Fruit fly (Drosophila melanogaster) whole organism, embryonic: ENCODE results near the gene CG9643.
A peak's percentile ranks its signal among the peaks of the same experiment; 100 is the strongest.

Experiments used
- Blimp-1 ChIP-seq: fragments of 200-800 bp; sonication (Bioruptor generic); optimal IDR thresholded peaks from 3 replicates; lab custom pipeline; 2018; ENCODE audit warnings: missing biosample characterization, missing genetic modification characterization, mild to moderate bottlenecking, moderate library complexity, missing genetic modification reagents
- Bteb2 ChIP-seq: fragments of 200-800 bp; sonication (Bioruptor generic); optimal IDR thresholded peaks from 2 replicates; lab custom pipeline; 2016; ENCODE audit warnings: missing biosample characterization, missing genetic modification characterization
- C15 ChIP-seq: fragments of 200-800 bp; sonication (Bioruptor generic); IDR thresholded peaks from 3 replicates; pipeline ENCODE4 v1.3.6; 2022; ENCODE audit warnings: missing biosample characterization, missing genetic modification characterization
- CG12391 ChIP-seq: fragments of 200-800 bp; sonication (Bioruptor generic); optimal IDR thresholded peaks from 3 replicates; lab custom pipeline; 2018; ENCODE audit warnings: missing biosample characterization, mild to moderate bottlenecking, missing genetic modification characterization, moderate library complexity
- CG13287 ChIP-seq: fragments of 200-800 bp; sonication (Bioruptor generic); IDR thresholded peaks from 2 replicates; pipeline ENCODE4 v1.3.6; 2022; ENCODE audit warnings: missing biosample characterization, missing genetic modification characterization; ENCODE audit not compliant: partially characterized antibody
- CG14710 ChIP-seq: fragments of 200-800 bp; sonication (Bioruptor generic); optimal IDR thresholded peaks from 3 replicates; lab custom pipeline; 2019; ENCODE audit warnings: missing biosample characterization, mild to moderate bottlenecking, missing genetic modification characterization, moderate library complexity
- CG1603 ChIP-seq: fragments of 200-800 bp; sonication (Bioruptor generic); optimal IDR thresholded peaks from 2 replicates; lab custom pipeline; 2019; ENCODE audit warnings: missing biosample characterization, mild to moderate bottlenecking, missing genetic modification characterization, moderate library complexity
- CG17385 ChIP-seq: fragments of 200-800 bp; sonication (Bioruptor generic); optimal IDR thresholded peaks from 3 replicates; lab custom pipeline; 2018; ENCODE audit warnings: missing biosample characterization, mild to moderate bottlenecking, missing genetic modification characterization
- CG1792 ChIP-seq: fragments of 200-800 bp; sonication (Bioruptor generic); optimal IDR thresholded peaks from 2 replicates; lab custom pipeline; 2016; ENCODE audit warnings: missing biosample characterization, missing genetic modification characterization
- CG18262 ChIP-seq: fragments of 200-800 bp; optimal IDR thresholded peaks from 3 replicates; lab custom pipeline; 2019; ENCODE audit warnings: missing biosample characterization, mild to moderate bottlenecking, missing genetic modification characterization, moderate library complexity
- CG2129 ChIP-seq: fragments of 200-800 bp; sonication (Bioruptor generic); IDR thresholded peaks from 2 replicates; pipeline ENCODE4 v1.3.6; 2022; ENCODE audit warnings: missing biosample characterization, missing genetic modification characterization; ENCODE audit not compliant: partially characterized antibody
- CG43689 ChIP-seq: fragments of 200-800 bp; sonication (Bioruptor generic); IDR thresholded peaks from 2 replicates; pipeline ENCODE4 v1.3.6; 2022; ENCODE audit warnings: missing biosample characterization, missing genetic modification characterization
- CG5180 ChIP-seq: fragments of 200-800 bp; sonication (Bioruptor generic); optimal IDR thresholded peaks from 3 replicates; lab custom pipeline; 2017; ENCODE audit warnings: missing biosample characterization, missing genetic modification characterization, mild to moderate bottlenecking, moderate library complexity, missing genetic modification reagents
- CG5953 ChIP-seq: fragments of 200-800 bp; sonication (Bioruptor generic); IDR thresholded peaks from 2 replicates; pipeline ENCODE4 v1.3.6; 2022; ENCODE audit warnings: missing biosample characterization, missing genetic modification characterization
- CG8281 ChIP-seq: fragments of 200-800 bp; sonication (Bioruptor generic); optimal IDR thresholded peaks from 2 replicates; lab custom pipeline; 2018; ENCODE audit warnings: missing biosample characterization, mild to moderate bottlenecking, missing genetic modification characterization, moderate library complexity
- CG8359 ChIP-seq: fragments of 200-800 bp; sonication (Bioruptor generic); optimal IDR thresholded peaks from 2 replicates; lab custom pipeline; 2017; ENCODE audit warnings: missing biosample characterization, mild to moderate bottlenecking, missing genetic modification characterization, borderline replicate concordance
- CrebB ChIP-seq: fragments of 200-800 bp; sonication (Bioruptor generic); optimal IDR thresholded peaks from 3 replicates; lab custom pipeline; 2018; ENCODE audit warnings: missing biosample characterization, mild to moderate bottlenecking, missing genetic modification characterization
- Dll ChIP-seq: fragments of 200-800 bp; sonication (Bioruptor generic); IDR thresholded peaks from 4 replicates; pipeline ENCODE4 v1.3.6; 2022; ENCODE audit warnings: missing biosample characterization, missing genetic modification characterization; ENCODE audit not compliant: partially characterized antibody
- Ets65A ChIP-seq: fragments of 200-800 bp; sonication (Bioruptor generic); peaks from one replicate; lab custom pipeline; 2016; ENCODE audit warnings: missing biosample characterization, missing genetic modification characterization
- Hand ChIP-seq: fragments of 200-800 bp; sonication (Bioruptor generic); optimal IDR thresholded peaks from 2 replicates; lab custom pipeline; 2017; ENCODE audit warnings: mild to moderate bottlenecking, missing biosample characterization, missing genetic modification reagents, missing genetic modification characterization
- Hr39 ChIP-seq: fragments of >200 bp; optimal IDR thresholded peaks from 2 replicates; lab custom pipeline; 2017
- Lhr ChIP-seq: fragments of 200-800 bp; sonication (Bioruptor generic); optimal IDR thresholded peaks from 3 replicates; lab custom pipeline; 2017; ENCODE audit warnings: mild to moderate bottlenecking, missing biosample characterization, missing genetic modification reagents, missing genetic modification characterization
- Lim3 ChIP-seq: fragments of 200-800 bp; sonication (Bioruptor generic); IDR thresholded peaks from 2 replicates; pipeline ENCODE4 v1.3.6; 2022; ENCODE audit warnings: missing biosample characterization, missing genetic modification characterization
- Lpt ChIP-seq: fragments of >200 bp; optimal IDR thresholded peaks from 2 replicates; lab custom pipeline; 2018; ENCODE audit warnings: missing biosample characterization, missing genetic modification characterization
- MESR4 ChIP-seq: fragments of 200-800 bp; sonication (Bioruptor generic); optimal IDR thresholded peaks from 2 replicates; lab custom pipeline; 2018; ENCODE audit warnings: missing biosample characterization, mild to moderate bottlenecking, missing genetic modification characterization, moderate library complexity
- NC2α ChIP-seq: fragments of 200-800 bp; sonication (Bioruptor generic); optimal IDR thresholded peaks from 2 replicates; lab custom pipeline; 2016; ENCODE audit warnings: missing biosample characterization, missing genetic modification characterization
- Stat92E ChIP-seq, 3 experiments: fragments of >200 bp in 2 of 3; fragments of 200-800 bp in 1 of 3; sonication (Bioruptor generic) in 1 of 3; optimal IDR thresholded peaks; 2 replicates each; lab custom pipeline; 2017 to 2019; ENCODE audit warnings: missing biosample characterization in 3 of 3, missing genetic modification characterization in 3 of 3, mild to moderate bottlenecking in 1 of 3, moderate library complexity in 1 of 3
- ab ChIP-seq: fragments of 200-800 bp; sonication (Bioruptor generic); optimal IDR thresholded peaks from 2 replicates; lab custom pipeline; 2016; ENCODE audit warnings: missing biosample characterization, missing genetic modification characterization
- ac ChIP-seq: fragments of 200-800 bp; sonication (Bioruptor generic); optimal IDR thresholded peaks from 3 replicates; lab custom pipeline; 2017; ENCODE audit warnings: missing biosample characterization, mild to moderate bottlenecking, missing genetic modification characterization
- aop ChIP-seq: fragments of 200-800 bp; sonication (Bioruptor generic); IDR thresholded peaks from 2 replicates; pipeline ENCODE4 v1.3.6; 2022; ENCODE audit warnings: missing biosample characterization, missing genetic modification characterization
- bcd ChIP-seq: fragments of 200-800 bp; sonication (Bioruptor generic); optimal IDR thresholded peaks from 2 replicates; lab custom pipeline; 2017; ENCODE audit warnings: missing biosample characterization, mild to moderate bottlenecking, missing genetic modification characterization
- br ChIP-seq: fragments of >200 bp; optimal IDR thresholded peaks from 2 replicates; lab custom pipeline; 2017
- btn ChIP-seq: fragments of 200-800 bp; sonication (Bioruptor generic); optimal IDR thresholded peaks from 2 replicates; lab custom pipeline; 2016; ENCODE audit warnings: missing biosample characterization, missing genetic modification characterization
- cad ChIP-seq: fragments of >200 bp; optimal IDR thresholded peaks from 2 replicates; lab custom pipeline; 2017; ENCODE audit warnings: missing biosample characterization, missing genetic modification characterization
- chm ChIP-seq: fragments of 200-800 bp; sonication (Bioruptor generic); IDR thresholded peaks from 2 replicates; pipeline ENCODE4 v1.3.6; 2022; ENCODE audit warnings: missing biosample characterization, missing genetic modification characterization
- chn ChIP-seq: fragments of 200-800 bp; sonication (Bioruptor generic); optimal IDR thresholded peaks from 2 replicates; lab custom pipeline; 2016; ENCODE audit warnings: missing biosample characterization, missing genetic modification characterization
- fd3F ChIP-seq: fragments of 200-800 bp; sonication (Bioruptor generic); optimal IDR thresholded peaks from 2 replicates; lab custom pipeline; 2018; ENCODE audit warnings: missing biosample characterization, mild to moderate bottlenecking, missing genetic modification characterization, moderate library complexity
- gfzf ChIP-seq: fragments of 200-800 bp; sonication (Bioruptor generic); optimal IDR thresholded peaks from 2 replicates; lab custom pipeline; 2016; ENCODE audit warnings: missing biosample characterization, mild to moderate bottlenecking, missing genetic modification characterization, moderate library complexity
- kay ChIP-seq: fragments of 200-800 bp; sonication (Bioruptor generic); optimal IDR thresholded peaks from 2 replicates; lab custom pipeline; 2016; ENCODE audit warnings: missing biosample characterization, missing genetic modification characterization
- lbe ChIP-seq: fragments of 200-800 bp; sonication (Bioruptor generic); optimal IDR thresholded peaks from 2 replicates; lab custom pipeline; 2016; ENCODE audit warnings: missing biosample characterization, mild to moderate bottlenecking, missing genetic modification characterization
- lmd ChIP-seq: fragments of 200-800 bp; sonication (Bioruptor generic); IDR thresholded peaks from 2 replicates; pipeline ENCODE4 v1.3.6; 2022; ENCODE audit warnings: missing biosample characterization, missing genetic modification characterization
- luna ChIP-seq: fragments of 200-800 bp; sonication (Bioruptor generic); optimal IDR thresholded peaks from 2 replicates; lab custom pipeline; 2016; ENCODE audit warnings: missing biosample characterization, missing genetic modification characterization
- nmo ChIP-seq: fragments of 200-800 bp; sonication (Bioruptor generic); optimal IDR thresholded peaks from 2 replicates; lab custom pipeline; 2018; ENCODE audit warnings: missing biosample characterization, mild to moderate bottlenecking, missing genetic modification characterization, moderate library complexity
- peb ChIP-seq: fragments of 200-800 bp; sonication (Bioruptor generic); IDR thresholded peaks from 2 replicates; pipeline ENCODE4 v1.3.6; 2022; ENCODE audit warnings: missing biosample characterization, missing genetic modification characterization
- seq ChIP-seq: fragments of 200-800 bp; sonication (Bioruptor generic); IDR thresholded peaks from 2 replicates; pipeline ENCODE4 v1.3.6; 2022; ENCODE audit warnings: missing biosample characterization, missing genetic modification characterization
- ssp ChIP-seq: fragments of 200-800 bp; sonication (Bioruptor generic); IDR thresholded peaks from 2 replicates; pipeline ENCODE4 v1.3.6; 2022; ENCODE audit warnings: missing biosample characterization, missing genetic modification characterization
- stwl ChIP-seq: fragments of 200-800 bp; sonication (Bioruptor generic); optimal IDR thresholded peaks from 3 replicates; lab custom pipeline; 2018; ENCODE audit warnings: missing biosample characterization, mild to moderate bottlenecking, missing genetic modification characterization, moderate library complexity
- tll ChIP-seq, 2 experiments: fragments of 200-800 bp in 1 of 2; fragments of >200 bp in 1 of 2; sonication (Bioruptor generic) in 1 of 2; optimal IDR thresholded peaks; 2 replicates each; lab custom pipeline; 2017 to 2019; ENCODE audit warnings: missing biosample characterization in 2 of 2, missing genetic modification characterization in 2 of 2, mild to moderate bottlenecking in 1 of 2, moderate library complexity in 1 of 2
- unc-4 ChIP-seq: fragments of 200-800 bp; sonication (Bioruptor generic); IDR thresholded peaks from 2 replicates; pipeline ENCODE4 v1.3.6; 2022; ENCODE audit warnings: missing biosample characterization, missing genetic modification characterization; ENCODE audit not compliant: partially characterized antibody
- usp ChIP-seq: fragments of >200 bp; optimal IDR thresholded peaks from 2 replicates; lab custom pipeline; 2017; ENCODE audit warnings: missing biosample characterization, missing genetic modification characterization
- zfh2 ChIP-seq: fragments of 200-800 bp; sonication (Bioruptor generic); optimal IDR thresholded peaks from 2 replicates; lab custom pipeline; 2016; ENCODE audit warnings: missing biosample characterization, missing genetic modification characterization

The CG9643 gene

DNA sequence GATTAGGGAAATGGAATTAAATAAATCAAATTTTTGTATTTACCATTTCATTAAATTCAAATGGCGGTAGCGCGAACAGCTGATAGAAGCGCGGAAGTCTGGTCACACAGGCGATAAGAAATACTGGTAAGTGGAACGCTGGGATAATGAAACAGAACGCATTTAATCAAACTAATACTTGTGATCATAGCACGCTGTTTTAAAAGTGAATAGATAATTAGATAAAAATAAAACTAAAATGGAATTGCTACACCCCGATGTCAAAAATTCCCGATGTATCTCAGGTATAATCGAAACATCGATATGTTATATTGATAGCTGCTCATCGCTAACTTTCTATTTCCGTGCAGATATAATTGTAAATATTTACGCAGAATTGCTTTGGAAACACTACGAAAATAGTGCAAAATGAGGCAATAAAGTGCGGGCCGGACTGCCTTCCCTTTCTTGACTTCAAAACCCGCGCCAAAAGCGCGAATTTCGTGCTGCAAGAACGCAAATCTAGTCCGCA lies 13.6 kb upstream of the CG9643 start, which contains the start of the genes okr and CG3558 (continued):
- TF ChIP-seq CG8281 (tag; lab: Kevin White, UChicago) (no peak), kay (GFP tag; lab: Kevin White, UChicago) (no peak), CG8359 (GFP tag; lab: Kevin White, UChicago) (no peak), CG2129 (peak; percentile 77), br (lab: Kevin White, UChicago) (no peak), usp (GFP tag; lab: Kevin White, UChicago) (no peak), cad (GFP tag; lab: Kevin White, UChicago) (no peak), chm (GFP tag; lab: Robert Waterston, UW) (no peak), fd3F (no peak), btn (no peak), zfh2 (no peak), CG43689 (GFP tag; lab: Robert Waterston, UW) (no peak), ac (GFP tag; lab: Kevin White, UChicago) (no peak), chn (GFP tag; lab: Kevin White, UChicago) (no peak), CG17385 (no peak), ab (GFP tag; lab: Kevin White, UChicago) (no peak), Hand (no peak), stwl (tag; lab: Kevin White, UChicago) (peak; percentile 74), aop (GFP tag; lab: Robert Waterston, UW) (no peak), luna (no peak), unc-4 (peak; percentile 91), C15 (GFP tag; lab: Robert Waterston, UW) (no peak), gfzf (peak; percentile 57), Lim3 (GFP tag; lab: Robert Waterston, UW) (no peak), CG12391 (tag; lab: Kevin White, UChicago) (peak; percentile 9), Ets65A (GFP tag; lab: Kevin White, UChicago) (no peak), Hr39 (lab: Kevin White, UChicago) (no peak), Stat92E (GFP tag; optimal IDR thresholded peaks at IDR 0.05; lab: Kevin White, UChicago) (no peak), CG1603 (peak; percentile 82), Bteb2 (GFP tag; lab: Kevin White, UChicago) (peak; percentile 32), tll (GFP tag; optimal IDR thresholded peaks at IDR 0.05; lab: Kevin White, UChicago) (no peak), ssp (GFP tag; lab: Robert Waterston, UW) (no peak), CG18262 (tag; lab: Kevin White, UChicago) (peak; percentile 1), seq (GFP tag; lab: Robert Waterston, UW) (no peak), lbe (GFP tag; lab: Kevin White, UChicago) (no peak), Dll (peak; percentile 93), CrebB (no peak), bcd (GFP tag; lab: Kevin White, UChicago) (no peak), NC2α (GFP tag; lab: Kevin White, UChicago) (no peak), CG1792 (GFP tag; lab: Kevin White, UChicago) (no peak), Lpt (GFP tag; lab: Kevin White, UChicago) (no peak), nmo (GFP tag; lab: Kevin White, UChicago) (peak; percentile 39), CG5180 (GFP tag; lab: Kevin White, UChicago) (no peak), Lhr (GFP tag; lab: Kevin White, UChicago) (peak; percentile 23), CG13287 (peak; percentile 90), Blimp-1 (GFP tag; lab: Kevin White, UChicago) (peak; percentile 73), CG5953 (GFP tag; lab: Robert Waterston, UW) (no peak), CG14710 (tag; lab: Kevin White, UChicago) (peak; percentile 59), MESR4 (GFP tag; lab: Kevin White, UChicago) (peak; percentile 72), peb (no peak), lmd (no peak)
